3 worm cellular contexts compared by ENCODE assay signal in genomic region chrV:904232-904983, ce11.
TF ChIP-seq lines count a peak whose summit lies in the region.

Gene trm-2A, plus strand, starts transcription at chrV:904963.

TF ChIP-seq in whole organism, L2 larva, 48 proteins besides CTCF, POLR2A, EP300 and RAD21 (continued from another document):
- TF ChIP-seq fos-1 (tag; optimal IDR thresholded peaks at IDR 0.05; lab: Kevin White, UChicago) (peak; percentile 38), nhr-6 (tag; optimal IDR thresholded peaks at IDR 0.05; lab: Kevin White, UChicago) (peak; percentile 66), F13H6.1 (tag; optimal IDR thresholded peaks at IDR 0.05; lab: Kevin White, UChicago) (peak; percentile 72), sma-9 (GFP tag; optimal IDR thresholded peaks at IDR 0.05; lab: Kevin White, UChicago) (peak; percentile 89), sma-9 (tag; optimal IDR thresholded peaks at IDR 0.05; lab: Kevin White, UChicago) (no peak), blmp-1 (tag; optimal IDR thresholded peaks at IDR 0.05; lab: Kevin White, UChicago; ENCODE audit: insufficient read depth) (peak; percentile 42), nhr-23 (tag; optimal IDR thresholded peaks at IDR 0.05; lab: Kevin White, UChicago) (no peak), crh-2 (tag; optimal IDR thresholded peaks at IDR 0.05; lab: Kevin White, UChicago) (peak; percentile 79), lin-13 (GFP tag; optimal IDR thresholded peaks at IDR 0.05; lab: Kevin White, UChicago) (peak; percentile 85), nhr-21 (tag; optimal IDR thresholded peaks at IDR 0.05; lab: Kevin White, UChicago) (peak; percentile 69), mab-5 (tag; optimal IDR thresholded peaks at IDR 0.05; lab: Kevin White, UChicago) (peak; percentile 26), snpc-4 (tag; optimal IDR thresholded peaks at IDR 0.05; lab: Kevin White, UChicago) (peak; percentile 59), ZK546.5 (tag; optimal IDR thresholded peaks at IDR 0.05; lab: Kevin White, UChicago) (no peak)

TF ChIP-seq in whole organism, L4 larva, 104 proteins besides CTCF, POLR2A, EP300 and RAD21 (continued from another document):
- TF ChIP-seq lin-13 (GFP tag; optimal IDR thresholded peaks at IDR 0.05; lab: Kevin White, UChicago), result peak; percentile 16
- TF ChIP-seq nhr-77 (tag; optimal IDR thresholded peaks at IDR 0.05; lab: Kevin White, UChicago), result peak; percentile 44
- peak; percentile 67 for TF ChIP-seq nhr-28 (tag; optimal IDR thresholded peaks at IDR 0.05; lab: Kevin White, UChicago)
- TF ChIP-seq mep-1 (tag; optimal IDR thresholded peaks at IDR 0.05; lab: Kevin White, UChicago), result peak; percentile 79
- peak in 1 of 2 experiments; percentile 47 for TF ChIP-seq hif-1 (tag; optimal IDR thresholded peaks at IDR 0.05; lab: Kevin White, UChicago)
- TF ChIP-seq lin-38 (GFP tag; IDR thresholded peaks at IDR 0.05; lab: Robert Waterston, UW), result peak; percentile 98
- TF ChIP-seq hmg-1.1 (GFP tag; IDR thresholded peaks at IDR 0.05; lab: Robert Waterston, UW), result peak; percentile 65
- no peak for TF ChIP-seq mxl-3 (GFP tag; optimal IDR thresholded peaks at IDR 0.05; lab: Kevin White, UChicago)
- peak; percentile 76 for TF ChIP-seq hlh-30 (tag; optimal IDR thresholded peaks at IDR 0.05; lab: Kevin White, UChicago; ENCODE audit: insufficient read depth)
- peak; percentile 12 for TF ChIP-seq nhr-6 (tag; optimal IDR thresholded peaks at IDR 0.05; lab: Kevin White, UChicago)
- no peak for TF ChIP-seq D1046.2 (GFP tag; IDR thresholded peaks at IDR 0.05; lab: Robert Waterston, UW)
- no peak for TF ChIP-seq ceh-20 (GFP tag; IDR thresholded peaks at IDR 0.05; lab: Robert Waterston, UW)
- peak; percentile 89 for TF ChIP-seq aha-1 (tag; lab: Kevin White, UChicago)
- no peak for TF ChIP-seq lin-1 (GFP tag; IDR thresholded peaks at IDR 0.05; lab: Robert Waterston, UW)
- no peak for TF ChIP-seq madf-9 (GFP tag; conservative IDR thresholded peaks at IDR 0.05; lab: Robert Waterston, UW)
- peak; percentile 71 for TF ChIP-seq set-16 (GFP tag; IDR thresholded peaks at IDR 0.05; lab: Robert Waterston, UW)
- 0 out of 2 replicates have a peak, but pooled peaks have one; percentile 37 for TF ChIP-seq dmd-8 (GFP tag; IDR thresholded peaks at IDR 0.05; lab: Robert Waterston, UW)
- TF ChIP-seq nhr-11 (tag; optimal IDR thresholded peaks at IDR 0.05; lab: Kevin White, UChicago), result peak; percentile 27

TF ChIP-seq in whole organism, mixed stage, embryonic, 35 proteins besides CTCF, POLR2A, EP300 and RAD21 (continued from another document):
- TF ChIP-seq sem-2 (GFP tag; optimal IDR thresholded peaks at IDR 0.05; lab: Kevin White, UChicago) (no peak), ceh-83 (GFP tag; optimal IDR thresholded peaks at IDR 0.05; lab: Kevin White, UChicago) (no peak), nhr-237 (tag; optimal IDR thresholded peaks at IDR 0.05; lab: Kevin White, UChicago) (peak; percentile 37), lin-32 (GFP tag; optimal IDR thresholded peaks at IDR 0.05; lab: Kevin White, UChicago) (no peak), ceh-39 (tag; optimal IDR thresholded peaks at IDR 0.05; lab: Kevin White, UChicago) (peak; percentile 38)
